Worm (Caenorhabditis elegans): ENCODE measurements around the gene Y64G10A.2.

The Y64G10A.2 gene

DNA sequence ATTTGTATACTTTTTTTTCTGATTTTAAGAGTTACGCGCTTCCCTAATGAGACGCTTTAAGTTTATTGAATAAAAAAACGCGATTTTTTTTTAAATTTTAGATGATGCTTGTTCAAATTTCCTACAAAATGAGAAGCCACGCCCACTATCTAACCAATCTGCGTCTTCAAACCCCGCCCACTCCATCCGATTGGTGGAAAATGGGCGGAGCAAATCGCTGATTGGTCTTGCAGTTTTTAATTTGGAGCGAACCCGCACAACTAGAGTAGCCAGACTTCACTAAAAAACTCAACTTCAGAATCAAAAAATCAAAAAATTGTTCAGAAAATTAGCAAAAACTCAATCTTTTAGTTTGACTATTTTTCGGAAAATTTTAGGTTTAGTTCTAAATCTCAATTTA, 5.2 kb upstream of the Y64G10A.2 start:
- TF ChIP-seq hmg-4 (GFP tag; optimal IDR thresholded peaks at IDR 0.05) (no peak), ceh-13 (GFP tag; optimal IDR thresholded peaks at IDR 0.05) (no peak), tbx-37 (GFP tag; conservative IDR thresholded peaks at IDR 0.05) (no peak), hnd-1 (tag; optimal IDR thresholded peaks at IDR 0.05) (no peak), B0310.2 (tag; optimal IDR thresholded peaks at IDR 0.05) (no peak), aly-1 (tag; optimal IDR thresholded peaks at IDR 0.05) (no peak), F13C5.2 (tag; optimal IDR thresholded peaks at IDR 0.05) (no peak), ama-1 (optimal IDR thresholded peaks at IDR 0.05) (no peak), ets-7 (tag; optimal IDR thresholded peaks at IDR 0.05) (no peak), tbx-11 (GFP tag; IDR thresholded peaks at IDR 0.05) (no peak), pes-1 (GFP tag; IDR thresholded peaks at IDR 0.05) (no peak), tra-4 (tag; optimal IDR thresholded peaks at IDR 0.05) (no peak)

DNA sequence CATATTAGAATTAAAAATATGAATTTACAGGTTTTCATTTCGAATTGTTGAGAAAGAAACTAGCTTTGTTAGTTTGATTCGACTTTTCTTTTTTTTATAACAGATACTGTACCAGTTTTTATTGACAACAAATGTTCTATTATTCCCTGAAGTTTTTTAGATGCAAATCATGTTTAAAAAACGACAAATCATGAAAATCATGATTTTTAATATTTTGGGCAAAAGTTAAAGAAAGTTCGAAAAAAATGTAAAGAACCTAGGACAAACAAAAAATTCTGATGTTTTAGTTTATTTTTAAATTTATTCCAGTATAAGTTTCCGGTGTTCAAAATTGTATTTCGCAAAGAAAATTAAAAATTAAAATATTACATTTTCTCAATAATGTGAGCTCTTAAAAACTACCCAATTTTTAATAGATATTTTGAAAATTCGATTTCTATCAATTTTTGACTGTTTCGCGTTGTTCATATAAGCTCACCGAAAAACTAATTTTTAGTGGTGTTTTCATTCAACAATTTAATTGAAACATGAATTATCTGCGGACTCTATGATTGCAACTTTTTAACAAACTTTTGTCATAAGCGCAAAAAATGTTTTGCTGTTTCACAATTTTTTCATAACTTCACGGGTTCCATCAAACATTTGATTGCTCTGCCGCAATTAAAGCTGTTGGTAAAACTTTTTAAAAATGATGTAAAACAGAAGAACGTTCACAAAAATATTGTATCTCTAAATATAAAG, 2.7 kb downstream of the Y64G10A.2 start, which contains the start of gene Y64G10A.10:
TSS of gene Y64G10A.10 (minus strand) at position 51 of the 741 bp plus-strand sequence.
- no peak for TF ChIP-seq scrt-1 (GFP tag; IDR thresholded peaks at IDR 0.05)
- no peak for TF ChIP-seq sea-1 (GFP tag; conservative IDR thresholded peaks at IDR 0.05)
- no peak for TF ChIP-seq flt-1 (GFP tag; IDR thresholded peaks at IDR 0.05)
- TF ChIP-seq ceh-13 (GFP tag; optimal IDR thresholded peaks at IDR 0.05): no peak

DNA sequence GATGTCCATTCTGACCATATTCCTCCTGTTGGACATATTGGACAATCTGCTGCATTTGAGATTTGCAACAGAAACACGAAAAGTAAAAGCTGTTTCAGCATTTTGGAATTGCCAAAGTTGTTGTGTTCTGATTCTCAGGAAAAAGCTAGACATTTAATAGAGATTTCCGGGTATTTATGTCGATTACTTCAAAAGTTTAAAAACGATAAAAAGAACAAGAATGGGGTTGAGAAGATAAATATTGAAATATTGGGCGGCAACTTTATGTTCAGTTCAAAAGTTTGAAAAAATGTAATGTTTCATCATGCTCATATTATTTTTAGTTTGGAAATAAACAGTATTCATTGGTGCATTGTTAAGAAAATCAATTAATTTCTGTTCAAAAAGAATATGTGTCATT, 5.3 kb downstream of the Y64G10A.2 start, which contains the start of gene Y64G10A.1:
TSS of gene Y64G10A.1 (minus strand) at position 101 of the 400 bp plus-strand sequence.
- TF ChIP-seq scrt-1 (GFP tag; IDR thresholded peaks at IDR 0.05): no peak
- TF ChIP-seq F13C5.2 (tag; optimal IDR thresholded peaks at IDR 0.05): no peak
- TF ChIP-seq hmg-4 (GFP tag; optimal IDR thresholded peaks at IDR 0.05): no peak
- TF ChIP-seq flt-1 (GFP tag; IDR thresholded peaks at IDR 0.05): no peak
- no peak for TF ChIP-seq pes-1 (GFP tag; IDR thresholded peaks at IDR 0.05)
- TF ChIP-seq ets-7 (tag; optimal IDR thresholded peaks at IDR 0.05): no peak
- no peak for TF ChIP-seq ceh-13 (GFP tag; optimal IDR thresholded peaks at IDR 0.05)
- TF ChIP-seq sea-1 (GFP tag; conservative IDR thresholded peaks at IDR 0.05): no peak
- no peak for TF ChIP-seq hnd-1 (tag; optimal IDR thresholded peaks at IDR 0.05)
- TF ChIP-seq aly-1 (tag; optimal IDR thresholded peaks at IDR 0.05): no peak
- no peak for TF ChIP-seq B0310.2 (tag; optimal IDR thresholded peaks at IDR 0.05)
- TF ChIP-seq tra-4 (tag; optimal IDR thresholded peaks at IDR 0.05): no peak
- TF ChIP-seq hmbx-1 (tag; optimal IDR thresholded peaks at IDR 0.05): no peak
- no peak for TF ChIP-seq tbx-37 (GFP tag; conservative IDR thresholded peaks at IDR 0.05)

DNA sequence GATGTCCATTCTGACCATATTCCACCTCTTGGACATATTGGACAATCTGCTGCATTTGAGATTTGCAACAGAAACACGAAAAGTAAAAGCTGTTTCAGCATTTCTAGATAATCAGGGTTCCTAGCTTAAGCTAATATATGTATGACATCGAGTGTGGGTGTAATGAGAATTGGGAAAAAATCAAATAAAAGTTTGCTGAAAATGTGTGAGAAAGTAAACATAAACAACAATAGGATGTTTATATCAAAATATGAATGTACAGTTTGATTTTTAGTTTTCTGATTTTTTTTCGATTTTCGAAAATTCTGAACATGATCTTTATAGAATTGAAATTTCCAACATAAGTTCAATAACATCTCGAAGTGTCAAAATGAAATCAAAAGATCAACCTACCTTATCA, 13.5 kb downstream of the Y64G10A.2 start, which contains the start of gene F02H6.6:
TSS of gene F02H6.6 (minus strand) at position 101 of the 400 bp plus-strand sequence.
- TF ChIP-seq aly-1 (tag; optimal IDR thresholded peaks at IDR 0.05): no peak
- no peak for TF ChIP-seq ets-7 (tag; optimal IDR thresholded peaks at IDR 0.05)
- no peak for TF ChIP-seq B0310.2 (tag; optimal IDR thresholded peaks at IDR 0.05)
- no peak for TF ChIP-seq tbx-37 (GFP tag; conservative IDR thresholded peaks at IDR 0.05)
- TF ChIP-seq ceh-13 (GFP tag; optimal IDR thresholded peaks at IDR 0.05): no peak
- TF ChIP-seq sea-1 (GFP tag; conservative IDR thresholded peaks at IDR 0.05): no peak
- TF ChIP-seq hmg-4 (GFP tag; optimal IDR thresholded peaks at IDR 0.05): no peak
- no peak for TF ChIP-seq hmbx-1 (tag; optimal IDR thresholded peaks at IDR 0.05)
- TF ChIP-seq ama-1 (optimal IDR thresholded peaks at IDR 0.05): no peak
- no peak for TF ChIP-seq flt-1 (GFP tag; IDR thresholded peaks at IDR 0.05)
- no peak for TF ChIP-seq ceh-36 (tag; optimal IDR thresholded peaks at IDR 0.05)

DNA sequence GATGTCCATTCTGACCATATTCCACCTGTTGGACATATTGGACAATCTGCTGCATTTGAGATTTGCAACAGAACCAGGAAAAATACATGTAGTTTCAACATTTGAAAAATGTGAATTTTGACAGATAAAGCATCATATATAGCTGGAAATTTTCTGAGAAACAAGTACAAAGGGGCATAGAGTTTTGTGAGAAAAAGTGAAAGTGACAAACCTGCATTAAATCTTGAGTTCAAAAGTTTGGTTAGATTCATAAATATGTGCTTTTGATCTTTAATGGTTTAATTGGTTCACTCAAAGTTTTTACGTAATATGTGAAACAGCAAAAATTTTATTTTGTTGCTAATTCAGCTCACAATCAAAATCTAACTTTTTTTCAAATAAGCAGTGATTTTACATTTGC, 16.2 kb downstream of the Y64G10A.2 start, which contains the start of gene F02H6.7:
TSS of gene F02H6.7 (minus strand) at position 101 of the 400 bp plus-strand sequence.
- no peak for TF ChIP-seq ets-7 (tag; optimal IDR thresholded peaks at IDR 0.05)
- no peak for TF ChIP-seq ceh-36 (tag; optimal IDR thresholded peaks at IDR 0.05)
- no peak for TF ChIP-seq hmbx-1 (tag; optimal IDR thresholded peaks at IDR 0.05)
- no peak for TF ChIP-seq tbx-37 (GFP tag; conservative IDR thresholded peaks at IDR 0.05)
- no peak for TF ChIP-seq hnd-1 (tag; optimal IDR thresholded peaks at IDR 0.05)
- TF ChIP-seq tbx-11 (GFP tag; IDR thresholded peaks at IDR 0.05): no peak
- TF ChIP-seq ceh-13 (GFP tag; optimal IDR thresholded peaks at IDR 0.05): no peak
- no peak for TF ChIP-seq sea-1 (GFP tag; conservative IDR thresholded peaks at IDR 0.05)
- no peak for TF ChIP-seq flt-1 (GFP tag; IDR thresholded peaks at IDR 0.05)
- TF ChIP-seq pes-1 (GFP tag; IDR thresholded peaks at IDR 0.05): no peak
- no peak for TF ChIP-seq ama-1 (optimal IDR thresholded peaks at IDR 0.05)
- no peak for TF ChIP-seq scrt-1 (GFP tag; IDR thresholded peaks at IDR 0.05)

DNA sequence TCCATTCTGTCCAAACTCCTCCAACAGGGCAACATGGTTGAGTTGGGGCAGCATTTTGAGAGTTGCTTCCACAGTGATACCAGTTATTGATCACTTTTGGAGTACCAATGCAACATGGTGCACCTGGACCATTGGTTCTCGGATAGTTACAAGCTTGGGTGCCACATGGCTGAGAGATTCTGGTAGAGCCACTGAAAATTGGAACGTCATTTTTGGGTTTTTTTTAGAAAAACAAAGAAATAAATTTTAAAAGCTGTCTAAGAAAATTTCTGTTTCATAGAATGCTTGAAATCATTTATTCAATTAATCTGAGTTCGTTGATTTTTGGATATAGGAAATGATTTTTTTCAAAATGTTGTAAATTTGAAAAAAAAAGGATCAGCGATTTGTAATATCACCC, 17.1 kb downstream of the Y64G10A.2 start:
- TF ChIP-seq ceh-36 (tag; optimal IDR thresholded peaks at IDR 0.05): no peak

DNA sequence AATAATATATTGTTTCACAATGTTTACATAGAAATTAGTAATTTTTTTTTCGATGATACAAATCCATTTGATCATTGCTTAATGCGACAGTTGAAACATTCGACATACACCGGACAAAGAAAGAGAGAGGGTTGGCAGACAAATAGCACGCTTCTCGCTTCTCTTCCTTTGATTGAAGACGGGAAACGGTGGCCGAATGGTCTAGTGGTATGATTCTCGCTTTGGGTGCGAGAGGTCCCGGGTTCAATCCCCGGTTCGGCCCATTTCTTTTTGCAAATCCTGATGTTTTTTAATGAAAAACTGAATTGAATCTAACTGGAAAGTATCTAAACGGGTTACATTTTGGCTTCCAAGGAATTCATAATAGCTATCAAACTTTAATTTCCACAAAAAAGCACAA, 19.3 kb downstream of the Y64G10A.2 start:
- TF ChIP-seq aly-1 (tag; optimal IDR thresholded peaks at IDR 0.05): no peak
- no peak for TF ChIP-seq ceh-13 (GFP tag; optimal IDR thresholded peaks at IDR 0.05)
- no peak for TF ChIP-seq sea-1 (GFP tag; conservative IDR thresholded peaks at IDR 0.05)
- TF ChIP-seq scrt-1 (GFP tag; IDR thresholded peaks at IDR 0.05): peak; percentile 58; the same call in 1 of the 2 replicates
- peak; percentile 8 for TF ChIP-seq hnd-1 (tag; optimal IDR thresholded peaks at IDR 0.05)
- peak; percentile 36 for TF ChIP-seq F13C5.2 (tag; optimal IDR thresholded peaks at IDR 0.05)
- TF ChIP-seq pes-1 (GFP tag; IDR thresholded peaks at IDR 0.05): no peak
- TF ChIP-seq hmbx-1 (tag; optimal IDR thresholded peaks at IDR 0.05): no peak
- TF ChIP-seq ama-1 (optimal IDR thresholded peaks at IDR 0.05): no peak
- TF ChIP-seq flt-1 (GFP tag; IDR thresholded peaks at IDR 0.05): peak; percentile 39; the same call in 1 of the 2 replicates
- no peak for TF ChIP-seq tbx-11 (GFP tag; IDR thresholded peaks at IDR 0.05)

DNA sequence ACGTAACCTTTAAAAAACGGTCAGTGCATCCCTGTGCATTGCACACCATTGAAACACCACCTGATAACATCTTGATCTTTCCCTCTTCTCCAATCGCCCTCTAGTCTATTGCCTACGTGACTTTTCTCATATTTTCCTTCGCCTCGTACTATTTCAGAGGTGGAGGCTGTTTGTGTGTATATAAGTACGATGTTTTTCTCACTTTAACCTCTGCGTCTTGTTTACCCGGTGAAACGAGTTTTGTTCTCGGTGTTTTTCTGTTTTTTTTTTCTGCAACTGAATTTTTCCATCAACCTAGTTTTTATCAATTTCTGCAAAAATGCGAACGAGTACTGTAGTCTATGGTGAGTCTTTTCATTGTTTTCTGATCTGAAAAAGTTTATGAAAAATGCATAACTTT, 24.5 kb downstream of the Y64G10A.2 start, which contains the start of gene sqrd-1:
TSS of gene sqrd-1 (plus strand) at position 158 of the 400 bp plus-strand sequence.
- no peak for TF ChIP-seq tbx-37 (GFP tag; conservative IDR thresholded peaks at IDR 0.05)
- TF ChIP-seq scrt-1 (GFP tag; IDR thresholded peaks at IDR 0.05): no peak
- no peak for TF ChIP-seq tbx-11 (GFP tag; IDR thresholded peaks at IDR 0.05)

Data from whole organism, early embryonic.